Fruit fly (Drosophila melanogaster) whole organism, embryonic: ENCODE measurements around the gene CkIIalpha-i3.

Experiments
- CG12155 ChIP-seq: fragments of 200-800 bp; sonication (Bioruptor generic); optimal IDR thresholded peaks from 3 replicates; lab custom pipeline; 2016; ENCODE audit warnings: missing biosample characterization, missing genetic modification characterization
- CG12219 ChIP-seq: fragments of 200-800 bp; sonication (Bioruptor generic); optimal IDR thresholded peaks from 3 replicates; lab custom pipeline; 2018; ENCODE audit warnings: missing biosample characterization, mild to moderate bottlenecking, missing genetic modification characterization
- CG12236 ChIP-seq: fragments of 200-800 bp; sonication (Bioruptor generic); optimal IDR thresholded peaks from 2 replicates; lab custom pipeline; 2016; ENCODE audit warnings: missing biosample characterization, missing genetic modification characterization
- CG12391 ChIP-seq: fragments of 200-800 bp; sonication (Bioruptor generic); optimal IDR thresholded peaks from 3 replicates; lab custom pipeline; 2018; ENCODE audit warnings: missing biosample characterization, mild to moderate bottlenecking, missing genetic modification characterization, moderate library complexity
- CG15269 ChIP-seq: fragments of 200-800 bp; sonication (Bioruptor generic); optimal IDR thresholded peaks from 2 replicates; lab custom pipeline; 2018; ENCODE audit warnings: missing biosample characterization, mild to moderate bottlenecking, missing genetic modification characterization, moderate library complexity
- CG1647 ChIP-seq: fragments of 200-800 bp; sonication (Bioruptor generic); optimal IDR thresholded peaks from 3 replicates; lab custom pipeline; 2016; ENCODE audit warnings: missing biosample characterization, missing genetic modification characterization
- CG16863 ChIP-seq: fragments of 200-800 bp; sonication (Bioruptor generic); optimal IDR thresholded peaks from 3 replicates; lab custom pipeline; 2016; ENCODE audit warnings: missing biosample characterization, missing genetic modification characterization
- CG17359 ChIP-seq: fragments of 200-800 bp; sonication (Bioruptor generic); optimal IDR thresholded peaks from 3 replicates; lab custom pipeline; 2018; ENCODE audit warnings: missing biosample characterization, mild to moderate bottlenecking, missing genetic modification characterization, moderate library complexity
- CG31365 ChIP-seq: fragments of 200-800 bp; sonication (Bioruptor generic); optimal IDR thresholded peaks from 2 replicates; lab custom pipeline; 2018; ENCODE audit warnings: missing biosample characterization, mild to moderate bottlenecking, missing genetic modification characterization
- CG3847 ChIP-seq: fragments of 200-800 bp; sonication (Bioruptor generic); IDR thresholded peaks from 2 replicates; pipeline ENCODE4 v1.3.6; 2022; ENCODE audit warnings: missing biosample characterization, missing genetic modification characterization
- CG3995 ChIP-seq: fragments of 200-800 bp; sonication (Bioruptor generic); optimal IDR thresholded peaks from 3 replicates; lab custom pipeline; 2016; ENCODE audit warnings: missing biosample characterization, missing genetic modification characterization
- CG42726 ChIP-seq: fragments of 200-800 bp; sonication (Bioruptor generic); IDR thresholded peaks from 2 replicates; pipeline ENCODE4 v1.3.6; 2022; ENCODE audit warnings: missing biosample characterization, missing genetic modification characterization; ENCODE audit not compliant: partially characterized antibody
- CG4820 ChIP-seq: fragments of 200-800 bp; sonication (Bioruptor generic); optimal IDR thresholded peaks from 3 replicates; lab custom pipeline; 2016; ENCODE audit warnings: missing biosample characterization, missing genetic modification characterization
- CG5953 ChIP-seq: fragments of 200-800 bp; sonication (Bioruptor generic); IDR thresholded peaks from 2 replicates; pipeline ENCODE4 v1.3.6; 2022; ENCODE audit warnings: missing biosample characterization, missing genetic modification characterization
- CG6175 ChIP-seq: fragments of 200-800 bp; sonication (Bioruptor generic); IDR thresholded peaks from 3 replicates; pipeline ENCODE4 v1.3.6; 2022; ENCODE audit warnings: missing biosample characterization, missing genetic modification characterization
- CG6791 ChIP-seq: fragments of 200-800 bp; sonication (Bioruptor generic); IDR thresholded peaks from 3 replicates; pipeline ENCODE4 v1.3.6; 2022; ENCODE audit warnings: missing biosample characterization, missing genetic modification characterization; ENCODE audit not compliant: partially characterized antibody
- CG7963 ChIP-seq: fragments of 200-800 bp; sonication (Bioruptor generic); IDR thresholded peaks from 3 replicates; pipeline ENCODE4 v1.3.6; 2022; ENCODE audit warnings: missing biosample characterization, missing genetic modification characterization; ENCODE audit not compliant: partially characterized antibody
- CG7987 ChIP-seq: fragments of 200-800 bp; sonication (Bioruptor generic); optimal IDR thresholded peaks from 2 replicates; lab custom pipeline; 2018; ENCODE audit warnings: missing biosample characterization, mild to moderate bottlenecking, missing genetic modification characterization, moderate library complexity
- CG8478 ChIP-seq: fragments of >200 bp; optimal IDR thresholded peaks from 2 replicates; lab custom pipeline; 2018
- CG9437 ChIP-seq: fragments of 200-800 bp; sonication (Bioruptor generic); optimal IDR thresholded peaks from 2 replicates; lab custom pipeline; 2018; ENCODE audit warnings: missing biosample characterization, mild to moderate bottlenecking, missing genetic modification characterization
- CG9609 ChIP-seq: fragments of 200-800 bp; sonication (Bioruptor generic); optimal IDR thresholded peaks from 3 replicates; lab custom pipeline; 2016; ENCODE audit warnings: missing biosample characterization, missing genetic modification characterization
- Deaf1 ChIP-seq: fragments of 200-800 bp; optimal IDR thresholded peaks from 3 replicates; lab custom pipeline; 2019; ENCODE audit warnings: missing biosample characterization, mild to moderate bottlenecking, missing genetic modification characterization, moderate library complexity
- Dfd ChIP-seq, 2 experiments: fragments of >200 bp; optimal IDR thresholded peaks; 2 replicates each; lab custom pipeline; 2017; ENCODE audit warnings: missing biosample characterization in 2 of 2, missing genetic modification characterization in 2 of 2
- Doc2 ChIP-seq: fragments of 200-800 bp; sonication (Bioruptor generic); IDR thresholded peaks from 2 replicates; pipeline ENCODE4 v1.3.6; 2022; ENCODE audit warnings: missing biosample characterization, missing genetic modification characterization
- Gsc ChIP-seq: fragments of 200-800 bp; sonication (Bioruptor generic); IDR thresholded peaks from 2 replicates; pipeline ENCODE4 v1.3.6; 2022; ENCODE audit warnings: missing biosample characterization, missing genetic modification characterization
- HmgD ChIP-seq: fragments of 200-800 bp; sonication (Bioruptor generic); optimal IDR thresholded peaks from 3 replicates; lab custom pipeline; 2016; ENCODE audit warnings: missing biosample characterization, missing genetic modification characterization
- Hmr ChIP-seq: fragments of 200-800 bp; sonication (Bioruptor generic); optimal IDR thresholded peaks from 3 replicates; lab custom pipeline; 2017; ENCODE audit warnings: mild to moderate bottlenecking, missing biosample characterization, missing genetic modification reagents, missing genetic modification characterization
- Med ChIP-seq: fragments of 200-800 bp; sonication (Bioruptor generic); peaks from one replicate; lab custom pipeline; 2016; ENCODE audit warnings: missing biosample characterization, missing genetic modification characterization, mild to moderate bottlenecking, inconsistent platforms, moderate library complexity
- Oaz ChIP-seq: fragments of 200-800 bp; sonication (Bioruptor generic); IDR thresholded peaks from 2 replicates; pipeline ENCODE4 v1.3.6; 2022; ENCODE audit warnings: missing biosample characterization, missing genetic modification characterization
- Scr ChIP-seq: fragments of 200-800 bp; sonication (Bioruptor generic); IDR thresholded peaks from 2 replicates; pipeline ENCODE4 v1.3.6; 2022; ENCODE audit warnings: missing biosample characterization, missing genetic modification characterization; ENCODE audit not compliant: partially characterized antibody
- Sin3A ChIP-seq: fragments of >200 bp; optimal IDR thresholded peaks from 2 replicates; lab custom pipeline; 2018
- Stat92E ChIP-seq, 3 experiments: fragments of >200 bp in 2 of 3; fragments of 200-800 bp in 1 of 3; sonication (Bioruptor generic) in 1 of 3; optimal IDR thresholded peaks; 2 replicates each; lab custom pipeline; 2017 to 2019; ENCODE audit warnings: missing biosample characterization in 3 of 3, missing genetic modification characterization in 3 of 3, mild to moderate bottlenecking in 1 of 3, moderate library complexity in 1 of 3
- Taf1 ChIP-seq: fragments of 200-800 bp; sonication (Bioruptor generic); IDR thresholded peaks from 2 replicates; pipeline ENCODE4 v1.3.6; 2022; ENCODE audit warnings: missing biosample characterization, missing genetic modification characterization
- abd-A ChIP-seq: fragments of 200-800 bp; sonication (Bioruptor generic); optimal IDR thresholded peaks from 3 replicates; lab custom pipeline; 2019; ENCODE audit warnings: missing biosample characterization, mild to moderate bottlenecking, missing genetic modification characterization, moderate library complexity
- ase ChIP-seq: fragments of 200-800 bp; sonication (Bioruptor generic); IDR thresholded peaks from 3 replicates; pipeline ENCODE4 v1.3.6; 2022; ENCODE audit warnings: missing biosample characterization, missing genetic modification characterization
- bsh ChIP-seq, 2 experiments: fragments of 200-800 bp; sonication (Bioruptor generic); optimal IDR thresholded peaks; 2 replicates each; lab custom pipeline; 2017 to 2018; ENCODE audit warnings: mild to moderate bottlenecking in 2 of 2, missing biosample characterization in 2 of 2, missing genetic modification characterization in 2 of 2, moderate library complexity in 1 of 2
- cg ChIP-seq: fragments of 200-800 bp; sonication (Bioruptor generic); optimal IDR thresholded peaks from 3 replicates; lab custom pipeline; 2019; ENCODE audit warnings: missing biosample characterization, mild to moderate bottlenecking, missing genetic modification characterization, moderate library complexity
- dpn ChIP-seq, 2 experiments: fragments of 200-800 bp; sonication (Bioruptor generic); optimal IDR thresholded peaks; 3 replicates each; lab custom pipeline; 2016; ENCODE audit warnings: missing biosample characterization in 2 of 2, missing genetic modification characterization in 2 of 2
- eve ChIP-seq, 2 experiments: fragments of >200 bp; optimal IDR thresholded peaks; 2 replicates each; lab custom pipeline; 2017; ENCODE audit warnings: missing biosample characterization in 2 of 2, missing genetic modification characterization in 2 of 2
- gro ChIP-seq: fragments of 200-800 bp; sonication (Bioruptor generic); optimal IDR thresholded peaks from 2 replicates; lab custom pipeline; 2016; ENCODE audit warnings: missing biosample characterization, missing genetic modification characterization
- hbn ChIP-seq: fragments of 200-800 bp; sonication (Bioruptor generic); IDR thresholded peaks from 2 replicates; pipeline ENCODE4 v1.3.6; 2022; ENCODE audit warnings: missing biosample characterization, missing genetic modification characterization; ENCODE audit not compliant: partially characterized antibody
- jigr1 ChIP-seq: fragments of 200-800 bp; sonication (Bioruptor generic); IDR thresholded peaks from 3 replicates; pipeline ENCODE4 v1.3.6; 2022; ENCODE audit warnings: missing biosample characterization, missing genetic modification characterization
- mam ChIP-seq: fragments of 200-800 bp; sonication (Bioruptor generic); optimal IDR thresholded peaks from 3 replicates; lab custom pipeline; 2016; ENCODE audit warnings: missing biosample characterization, missing genetic modification characterization
- oc ChIP-seq: fragments of 200-800 bp; sonication (Bioruptor generic); optimal IDR thresholded peaks from 2 replicates; lab custom pipeline; 2018; ENCODE audit warnings: missing biosample characterization, mild to moderate bottlenecking, missing genetic modification characterization, moderate library complexity
- pros ChIP-seq: fragments of 200-800 bp; sonication (Bioruptor generic); optimal IDR thresholded peaks from 3 replicates; lab custom pipeline; 2019; ENCODE audit warnings: missing biosample characterization, mild to moderate bottlenecking, missing genetic modification characterization, moderate library complexity
- repo ChIP-seq: fragments of 200-800 bp; sonication (Bioruptor generic); optimal IDR thresholded peaks from 2 replicates; lab custom pipeline; 2016; ENCODE audit warnings: missing biosample characterization, missing genetic modification characterization
- sd ChIP-seq: fragments of 200-800 bp; sonication (Bioruptor generic); optimal IDR thresholded peaks from 3 replicates; lab custom pipeline; 2018; ENCODE audit warnings: missing biosample characterization, mild to moderate bottlenecking, missing genetic modification characterization, moderate library complexity
- sens ChIP-seq: fragments of 200-800 bp; sonication (Bioruptor generic); peaks from one replicate; lab custom pipeline; 2016; ENCODE audit warnings: missing biosample characterization, missing genetic modification characterization
- so ChIP-seq: fragments of 200-800 bp; sonication (Bioruptor generic); IDR thresholded peaks from 3 replicates; pipeline ENCODE4 v1.3.6; 2022; ENCODE audit warnings: missing biosample characterization, missing genetic modification characterization
- tap ChIP-seq: fragments of 200-800 bp; optimal IDR thresholded peaks from 3 replicates; lab custom pipeline; 2019; ENCODE audit warnings: missing biosample characterization, mild to moderate bottlenecking, missing genetic modification characterization, moderate library complexity
- vvl ChIP-seq: fragments of 200-800 bp; sonication (Bioruptor generic); IDR thresholded peaks from 2 replicates; pipeline ENCODE4 v1.3.6; 2022; ENCODE audit warnings: missing biosample characterization, missing genetic modification characterization

CkIIalpha-i3 gene

dm6 chr3L:750614-751293, 40.3 kb upstream of the CkIIalpha-i3 start (continued):
- TF ChIP-seq Gsc (GFP tag; lab: Robert Waterston, UW): no peak
- no peak for TF ChIP-seq CG31365 (tag; lab: Kevin White, UChicago)
- TF ChIP-seq CG12236 (GFP tag; lab: Kevin White, UChicago): no peak
- peak; percentile 55 for TF ChIP-seq abd-A (tag; lab: Kevin White, UChicago)
- no peak for TF ChIP-seq CG15269 (tag; lab: Kevin White, UChicago)
- TF ChIP-seq Deaf1 (tag; lab: Kevin White, UChicago): peak; percentile 26
- TF ChIP-seq CG7963: no peak
- TF ChIP-seq Oaz (GFP tag; lab: Robert Waterston, UW): no peak
- no peak for TF ChIP-seq Scr (GFP tag; lab: Robert Waterston, UW)
- peak; percentile 37 for TF ChIP-seq sd (tag; lab: Kevin White, UChicago)
- no peak for TF ChIP-seq pros (GFP tag; lab: Kevin White, UChicago)
- TF ChIP-seq Taf1 (GFP tag; lab: Robert Waterston, UW): no peak
- no peak for TF ChIP-seq tap (tag; lab: Kevin White, UChicago)
- TF ChIP-seq Med (GFP tag; lab: Kevin White, UChicago): peak; percentile 53
- TF ChIP-seq CG3847: no peak
- no peak for TF ChIP-seq HmgD
- no peak for TF ChIP-seq CG7987
- no peak for TF ChIP-seq mam (GFP tag; lab: Kevin White, UChicago)
- no peak for TF ChIP-seq CG5953 (GFP tag; lab: Robert Waterston, UW)
- no peak for TF ChIP-seq CG9609
- TF ChIP-seq CG12391: no peak
- no peak for TF ChIP-seq CG12155
- TF ChIP-seq so (GFP tag; lab: Robert Waterston, UW): no peak
- TF ChIP-seq eve (GFP tag; optimal IDR thresholded peaks at IDR 0.05; lab: Kevin White, UChicago): peak in 1 of 2 experiments; percentile 16
- no peak for TF ChIP-seq hbn (GFP tag; lab: Robert Waterston, UW)
- 0 out of 3 replicates have a peak, but pooled peaks have one; percentile 8 for TF ChIP-seq CG6175 (GFP tag; lab: Robert Waterston, UW)
- no peak for TF ChIP-seq gro
- no peak for TF ChIP-seq ase (GFP tag; lab: Robert Waterston, UW)
- no peak for TF ChIP-seq Stat92E (GFP tag; optimal IDR thresholded peaks at IDR 0.05; lab: Kevin White, UChicago)
- no peak for TF ChIP-seq oc
- no peak for TF ChIP-seq CG42726
- no peak for TF ChIP-seq bsh (GFP tag; optimal IDR thresholded peaks at IDR 0.05; lab: Kevin White, UChicago)
- no peak for TF ChIP-seq CG6791 (GFP tag; lab: Robert Waterston, UW)
- TF ChIP-seq cg (GFP tag; lab: Kevin White, UChicago): peak; percentile 50
- no peak for TF ChIP-seq CG9437
- TF ChIP-seq CG1647 (GFP tag; lab: Kevin White, UChicago): no peak
- no peak for TF ChIP-seq CG17359
- no peak for TF ChIP-seq CG16863
- no peak for TF ChIP-seq CG8478 (lab: Kevin White, UChicago)
- peak; percentile 58 for TF ChIP-seq sens (GFP tag; lab: Kevin White, UChicago)
- TF ChIP-seq CG4820 (GFP tag; lab: Kevin White, UChicago): no peak
- TF ChIP-seq Sin3A: no peak
- TF ChIP-seq Dfd (GFP tag; optimal IDR thresholded peaks at IDR 0.05; lab: Kevin White, UChicago): no peak
- no peak for TF ChIP-seq Doc2 (GFP tag; lab: Robert Waterston, UW)
- no peak for TF ChIP-seq repo (GFP tag; lab: Kevin White, UChicago)
- TF ChIP-seq dpn (GFP tag; optimal IDR thresholded peaks at IDR 0.05; lab: Kevin White, UChicago): no peak
- TF ChIP-seq Hmr (GFP tag; lab: Kevin White, UChicago): no peak
- TF ChIP-seq CG12219 (GFP tag; lab: Kevin White, UChicago): no peak
- 0 out of 2 replicates have a peak, but pooled peaks have one; percentile 4 for TF ChIP-seq vvl (GFP tag; lab: Robert Waterston, UW)
- TF ChIP-seq CG3995 (GFP tag; lab: Kevin White, UChicago): no peak
- TF ChIP-seq jigr1 (GFP tag; lab: Robert Waterston, UW): no peak
